Worm (Caenorhabditis elegans) whole organism, L2 larva: Measurements from ENCODE around the gene fbxa-78.

Experiments used
- C34F6.9 ChIP-seq: fragments of 150-350 bp; optimal IDR thresholded peaks from 2 replicates; lab custom pipeline; 2014; ENCODE audit warnings: missing biosample characterization, missing genetic modification characterization
- F13H6.1 ChIP-seq: sonication (generic microtip); optimal IDR thresholded peaks from 2 replicates; lab custom pipeline; 2016; ENCODE audit warnings: missing genetic modification characterization, missing compliant biosample characterization
- R02D3.7 ChIP-seq: fragments of 150-350 bp; optimal IDR thresholded peaks from 2 replicates; lab custom pipeline; 2014; ENCODE audit warnings: missing biosample characterization, missing genetic modification characterization
- Y55F3AM.14 ChIP-seq: fragments of 200-800 bp; sonication (Bioruptor generic); optimal IDR thresholded peaks from 2 replicates; lab custom pipeline; 2018; ENCODE audit warnings: mild to moderate bottlenecking, missing genetic modification characterization, missing compliant biosample characterization
- ZK546.5 ChIP-seq: sonication (generic microtip); optimal IDR thresholded peaks from 2 replicates; lab custom pipeline; 2017; ENCODE audit warnings: missing biosample characterization, missing genetic modification characterization
- alr-1 ChIP-seq: fragments of 150-350 bp; optimal IDR thresholded peaks from 2 replicates; lab custom pipeline; 2014; ENCODE audit warnings: missing biosample characterization, missing genetic modification characterization
- aly-2 ChIP-seq: fragments of 150-350 bp; optimal IDR thresholded peaks from 2 replicates; lab custom pipeline; 2014; ENCODE audit warnings: missing biosample characterization, missing genetic modification characterization
- ama-1 ChIP-seq: fragments of 150-350 bp; optimal IDR thresholded peaks from 2 replicates; lab custom pipeline; 2018; ENCODE audit warnings: inconsistent platforms
- blmp-1 ChIP-seq: sonication (generic microtip); optimal IDR thresholded peaks from 2 replicates; lab custom pipeline; 2017; ENCODE audit warnings: missing genetic modification characterization, mild to moderate bottlenecking, missing compliant biosample characterization, antibody characterized with exemption, moderate library complexity; ENCODE audit not compliant: insufficient read depth
- ceh-16 ChIP-seq: fragments of 150-350 bp; optimal IDR thresholded peaks from 2 replicates; lab custom pipeline; 2014; ENCODE audit warnings: missing biosample characterization, missing genetic modification characterization
- crh-2 ChIP-seq: sonication (generic microtip); optimal IDR thresholded peaks from 2 replicates; lab custom pipeline; 2017; ENCODE audit warnings: missing biosample characterization, missing genetic modification characterization
- dmd-4 ChIP-seq: sonication (generic microtip); optimal IDR thresholded peaks from 2 replicates; lab custom pipeline; 2017; ENCODE audit warnings: missing biosample characterization, missing genetic modification characterization
- egl-27 ChIP-seq: sonication (generic microtip); optimal IDR thresholded peaks from 3 replicates; lab custom pipeline; 2017; ENCODE audit warnings: missing biosample characterization, missing genetic modification reagents, missing genetic modification characterization
- elt-3 ChIP-seq: sonication (generic microtip); optimal IDR thresholded peaks from 2 replicates; lab custom pipeline; 2017; ENCODE audit warnings: missing biosample characterization, missing genetic modification characterization
- fos-1 ChIP-seq: fragments of 150-350 bp; optimal IDR thresholded peaks from 2 replicates; lab custom pipeline; 2014; ENCODE audit warnings: missing biosample characterization, missing genetic modification characterization
- gmeb-1 ChIP-seq: fragments of 150-350 bp; optimal IDR thresholded peaks from 2 replicates; lab custom pipeline; 2014; ENCODE audit warnings: missing biosample characterization, missing genetic modification characterization
- lin-11 ChIP-seq: fragments of 150-350 bp; sonication (generic microtip); optimal IDR thresholded peaks from 2 replicates; lab custom pipeline; 2014; ENCODE audit warnings: missing biosample characterization, missing genetic modification characterization, inconsistent platforms, mixed read lengths
- lin-13 ChIP-seq: fragments of 150-350 bp; optimal IDR thresholded peaks from 2 replicates; lab custom pipeline; 2014; ENCODE audit warnings: missing biosample characterization, missing genetic modification reagents, missing genetic modification characterization
- lin-39 ChIP-seq: fragments of 150-350 bp; optimal IDR thresholded peaks from 2 replicates; lab custom pipeline; 2014; ENCODE audit warnings: missing biosample characterization, missing genetic modification reagents, missing genetic modification characterization
- lsy-2 ChIP-seq, 2 experiments: fragments of 150-350 bp in 1 of 2; sonication (generic microtip) in 1 of 2; optimal IDR thresholded peaks; 2 replicates each; lab custom pipeline; 2014 to 2017; ENCODE audit warnings: missing biosample characterization in 2 of 2, missing genetic modification characterization in 2 of 2
- mab-5 ChIP-seq: fragments of 150-350 bp; optimal IDR thresholded peaks from 2 replicates; lab custom pipeline; 2014; ENCODE audit warnings: missing biosample characterization, missing genetic modification characterization
- mbf-1 ChIP-seq: sonication (generic microtip); optimal IDR thresholded peaks from 2 replicates; lab custom pipeline; 2017; ENCODE audit warnings: missing biosample characterization, missing genetic modification characterization
- mdl-1 ChIP-seq, 2 experiments: fragments of 150-350 bp in 1 of 2; sonication (generic microtip) in 1 of 2; optimal IDR thresholded peaks; 2 replicates each; lab custom pipeline; 2017; ENCODE audit warnings: missing biosample characterization in 2 of 2, missing genetic modification characterization in 2 of 2
- nhr-10 ChIP-seq: sonication (generic microtip); optimal IDR thresholded peaks from 2 replicates; lab custom pipeline; 2017; ENCODE audit warnings: missing biosample characterization, missing genetic modification characterization
- nhr-12 ChIP-seq: fragments of 150-350 bp; optimal IDR thresholded peaks from 2 replicates; lab custom pipeline; 2014; ENCODE audit warnings: missing biosample characterization, missing genetic modification characterization
- nhr-129 ChIP-seq: fragments of 150-350 bp; optimal IDR thresholded peaks from 2 replicates; lab custom pipeline; 2014; ENCODE audit warnings: missing biosample characterization, missing genetic modification characterization
- nhr-21 ChIP-seq: fragments of 150-350 bp; optimal IDR thresholded peaks from 2 replicates; lab custom pipeline; 2014; ENCODE audit warnings: missing biosample characterization, missing genetic modification characterization
- nhr-23 ChIP-seq: fragments of 150-350 bp; optimal IDR thresholded peaks from 2 replicates; lab custom pipeline; 2014; ENCODE audit warnings: missing biosample characterization, missing genetic modification reagents, missing genetic modification characterization
- nhr-237 ChIP-seq: fragments of 150-350 bp; optimal IDR thresholded peaks from 2 replicates; lab custom pipeline; 2014; ENCODE audit warnings: missing biosample characterization, missing genetic modification characterization
- nhr-25 ChIP-seq: fragments of 150-350 bp; sonication (generic microtip); optimal IDR thresholded peaks from 3 replicates; lab custom pipeline; 2014; ENCODE audit warnings: missing biosample characterization, missing genetic modification characterization
- nhr-6 ChIP-seq: fragments of 150-350 bp; optimal IDR thresholded peaks from 2 replicates; lab custom pipeline; 2014; ENCODE audit warnings: missing biosample characterization, missing genetic modification characterization
- nhr-77 ChIP-seq: fragments of 150-350 bp; optimal IDR thresholded peaks from 2 replicates; lab custom pipeline; 2014; ENCODE audit warnings: missing biosample characterization, missing genetic modification characterization
- skn-1 ChIP-seq: sonication (generic microtip); optimal IDR thresholded peaks from 2 replicates; lab custom pipeline; 2017; ENCODE audit warnings: missing biosample characterization, missing genetic modification characterization
- sma-3 ChIP-seq: sonication (generic microtip); optimal IDR thresholded peaks from 2 replicates; lab custom pipeline; 2016; ENCODE audit warnings: missing genetic modification reagents, missing genetic modification characterization, missing compliant biosample characterization
- sma-9 ChIP-seq, 2 experiments: fragments of 150-350 bp in 1 of 2; sonication (generic microtip) in 1 of 2; optimal IDR thresholded peaks; 2 replicates each; lab custom pipeline; 2014 to 2016; ENCODE audit warnings: missing genetic modification characterization in 2 of 2, mild to moderate bottlenecking in 1 of 2, missing biosample characterization in 1 of 2, missing compliant biosample characterization in 1 of 2, missing genetic modification reagents in 1 of 2, moderate library complexity in 1 of 2
- snpc-4 ChIP-seq: fragments of 150-350 bp; optimal IDR thresholded peaks from 2 replicates; lab custom pipeline; 2014; ENCODE audit warnings: missing biosample characterization, missing genetic modification characterization
- unc-39 ChIP-seq: fragments of 150-350 bp; optimal IDR thresholded peaks from 2 replicates; lab custom pipeline; 2014; ENCODE audit warnings: missing biosample characterization, missing genetic modification characterization
- unc-55 ChIP-seq: fragments of 150-350 bp; sonication (generic microtip); optimal IDR thresholded peaks from 3 replicates; lab custom pipeline; 2014; ENCODE audit warnings: missing biosample characterization, missing genetic modification reagents, missing genetic modification characterization
- unc-62 ChIP-seq: fragments of 150-350 bp; optimal IDR thresholded peaks from 2 replicates; lab custom pipeline; 2014; ENCODE audit warnings: missing biosample characterization, missing genetic modification reagents, missing genetic modification characterization
- zag-1 ChIP-seq: fragments of 150-350 bp; optimal IDR thresholded peaks from 2 replicates; lab custom pipeline; 2014; ENCODE audit warnings: missing biosample characterization, missing genetic modification characterization
- ztf-1 ChIP-seq: fragments of 200-800 bp; sonication (Bioruptor generic); conservative IDR thresholded peaks from 2 replicates; pipeline ENCODE4 v1.3.6; 2022; ENCODE audit warnings: missing genetic modification characterization, missing compliant biosample characterization
- ztf-4 ChIP-seq: fragments of 150-350 bp; optimal IDR thresholded peaks from 2 replicates; lab custom pipeline; 2014; ENCODE audit warnings: missing biosample characterization, missing genetic modification characterization

fbxa-78 gene

ce11 chrIII:1249111-1249583, 9.1 kb downstream of the fbxa-78 start, which contains the start of the genes fbxa-76 and fbxa-77:
fbxa-76 (minus strand) TSS chrIII:1249161.
fbxa-77 (plus strand) TSS chrIII:1249475.
- TF ChIP-seq ztf-4 (tag; lab: Kevin White, UChicago) (no peak), nhr-12 (tag; lab: Kevin White, UChicago) (no peak), aly-2 (tag; lab: Kevin White, UChicago) (no peak), sma-9 (GFP tag; optimal IDR thresholded peaks at IDR 0.05; lab: Kevin White, UChicago) (peak; percentile 58), sma-9 (tag; optimal IDR thresholded peaks at IDR 0.05; lab: Kevin White, UChicago) (no peak), F13H6.1 (tag; lab: Kevin White, UChicago) (peak; percentile 52), C34F6.9 (tag; lab: Kevin White, UChicago) (peak; percentile 38), mab-5 (tag; lab: Kevin White, UChicago) (no peak), nhr-10 (no peak), blmp-1 (tag; lab: Kevin White, UChicago) (no peak), lin-13 (GFP tag; lab: Kevin White, UChicago) (peak; percentile 10), ZK546.5 (tag; lab: Kevin White, UChicago) (no peak), nhr-23 (tag; lab: Kevin White, UChicago) (no peak), fos-1 (tag; lab: Kevin White, UChicago) (peak; percentile 71), ztf-1 (GFP tag; lab: Robert Waterston, UW) (no peak), nhr-21 (no peak), lin-39 (no peak), alr-1 (tag; lab: Kevin White, UChicago) (no peak), unc-55 (GFP tag; lab: Kevin White, UChicago) (peak; percentile 73), sma-3 (GFP tag; lab: Kevin White, UChicago) (no peak), unc-39 (tag; lab: Kevin White, UChicago) (no peak), Y55F3AM.14 (GFP tag; lab: Kevin White, UChicago) (no peak), snpc-4 (tag; lab: Kevin White, UChicago) (no peak), elt-3 (tag; lab: Kevin White, UChicago) (no peak), lsy-2 (tag; optimal IDR thresholded peaks at IDR 0.05; lab: Kevin White, UChicago) (peak in 1 of 2 experiments; percentile 52), nhr-77 (tag; lab: Kevin White, UChicago) (no peak), gmeb-1 (tag; lab: Kevin White, UChicago) (no peak), nhr-6 (tag; lab: Kevin White, UChicago) (no peak), nhr-25 (tag; lab: Kevin White, UChicago) (peak; percentile 14), mdl-1 (tag; optimal IDR thresholded peaks at IDR 0.05; lab: Kevin White, UChicago) (no peak), ceh-16 (tag; lab: Kevin White, UChicago) (no peak), nhr-129 (tag; lab: Kevin White, UChicago) (peak; percentile 71), lin-11 (tag; lab: Kevin White, UChicago) (no peak), nhr-237 (tag; lab: Kevin White, UChicago) (no peak), skn-1 (tag; lab: Kevin White, UChicago) (no peak), mbf-1 (tag; lab: Kevin White, UChicago) (no peak), crh-2 (tag; lab: Kevin White, UChicago) (peak; percentile 41)

ce11 chrIII:1248335-1248734, 9.9 kb downstream of the fbxa-78 start:
- TF ChIP-seq dmd-4 (tag; lab: Kevin White, UChicago) (no peak), zag-1 (tag; lab: Kevin White, UChicago) (no peak), lsy-2 (tag; optimal IDR thresholded peaks at IDR 0.05; lab: Kevin White, UChicago) (no peak), nhr-129 (tag; lab: Kevin White, UChicago) (no peak), unc-62 (GFP tag; lab: Kevin White, UChicago) (no peak), mdl-1 (tag; optimal IDR thresholded peaks at IDR 0.05; lab: Kevin White, UChicago) (no peak), R02D3.7 (tag; lab: Kevin White, UChicago) (no peak), aly-2 (tag; lab: Kevin White, UChicago) (no peak), nhr-12 (tag; lab: Kevin White, UChicago) (no peak), nhr-6 (tag; lab: Kevin White, UChicago) (no peak), Y55F3AM.14 (GFP tag; lab: Kevin White, UChicago) (no peak), nhr-77 (tag; lab: Kevin White, UChicago) (no peak), gmeb-1 (tag; lab: Kevin White, UChicago) (no peak), nhr-25 (tag; lab: Kevin White, UChicago) (no peak), egl-27 (tag; lab: Kevin White, UChicago) (no peak), nhr-10 (no peak), ceh-16 (tag; lab: Kevin White, UChicago) (no peak), ama-1 (no peak)
